Fruit fly (Drosophila melanogaster): ENCODE data around the gene CG31909.

dm6 chr2L:7207660-7208059, 49.7 kb upstream of the CG31909 start:
- TF ChIP-seq OdsH (GFP tag; optimal IDR thresholded peaks at IDR 0.05) (no peak), Sox15 (GFP tag; optimal IDR thresholded peaks at IDR 0.05) (no peak), Gug (GFP tag; IDR thresholded peaks at IDR 0.05) (no peak), Lpt (GFP tag; optimal IDR thresholded peaks at IDR 0.05) (no peak)
